Worm (Caenorhabditis elegans) whole organism, L3 larva: ENCODE results near the gene R160.2.
A peak's percentile ranks its signal among the peaks of the same experiment; 100 is the strongest.

Experiments
- R02D3.7 ChIP-seq: fragments of 150-350 bp; optimal IDR thresholded peaks from 2 replicates; lab custom pipeline; 2014; ENCODE audit warnings: missing biosample characterization, missing genetic modification characterization
- ZK546.5 ChIP-seq: sonication (generic microtip); optimal IDR thresholded peaks from 2 replicates; lab custom pipeline; 2017; ENCODE audit warnings: missing biosample characterization, missing genetic modification characterization
- aly-2 ChIP-seq: fragments of 150-350 bp; optimal IDR thresholded peaks from 2 replicates; lab custom pipeline; 2014; ENCODE audit warnings: missing biosample characterization, missing genetic modification characterization
- ama-1 ChIP-seq: fragments of 150-350 bp; optimal IDR thresholded peaks from 2 replicates; lab custom pipeline; 2018
- ceh-16 ChIP-seq: sonication (generic microtip); optimal IDR thresholded peaks from 2 replicates; lab custom pipeline; 2017; ENCODE audit warnings: missing biosample characterization, missing genetic modification characterization
- ceh-28 ChIP-seq: fragments of 150-350 bp; optimal IDR thresholded peaks from 2 replicates; lab custom pipeline; 2014; ENCODE audit warnings: missing biosample characterization, missing genetic modification reagents, missing genetic modification characterization
- ceh-82 ChIP-seq: fragments of 150-350 bp; optimal IDR thresholded peaks from 2 replicates; lab custom pipeline; 2014; ENCODE audit warnings: missing biosample characterization, missing genetic modification characterization
- ceh-9 ChIP-seq: sonication (generic microtip); optimal IDR thresholded peaks from 2 replicates; lab custom pipeline; 2018; ENCODE audit warnings: missing biosample characterization, missing genetic modification characterization
- daf-12 ChIP-seq: fragments of 150-350 bp; optimal IDR thresholded peaks from 2 replicates; lab custom pipeline; 2014; ENCODE audit warnings: missing biosample characterization, missing genetic modification reagents, missing genetic modification characterization
- egl-27 ChIP-seq: sonication (generic microtip); optimal IDR thresholded peaks from 4 replicates; lab custom pipeline; 2017; ENCODE audit warnings: missing biosample characterization, missing genetic modification reagents, missing genetic modification characterization
- egl-5 ChIP-seq: fragments of 150-350 bp; optimal IDR thresholded peaks from 2 replicates; lab custom pipeline; 2017; ENCODE audit warnings: missing biosample characterization, missing genetic modification reagents, missing genetic modification characterization, inconsistent platforms
- elt-1 ChIP-seq: fragments of 150-350 bp; optimal IDR thresholded peaks from 2 replicates; lab custom pipeline; 2014; ENCODE audit warnings: missing biosample characterization, missing genetic modification characterization
- elt-2 ChIP-seq: sonication (generic microtip); optimal IDR thresholded peaks from 2 replicates; lab custom pipeline; 2016; ENCODE audit warnings: missing genetic modification reagents, mild to moderate bottlenecking, missing genetic modification characterization, missing compliant biosample characterization
- elt-3 ChIP-seq, 3 experiments: fragments of 150-350 bp in 1 of 3; sonication (generic microtip) in 2 of 3; optimal IDR thresholded peaks; 2 replicates in 2 of 3; 4 replicates in 1 of 3; lab custom pipeline; 2014 to 2017; ENCODE audit warnings: missing biosample characterization in 3 of 3, missing genetic modification characterization in 3 of 3
- eor-1 ChIP-seq, 2 experiments: fragments of 150-350 bp; optimal IDR thresholded peaks; 2 replicates each; lab custom pipeline; 2014 to 2018; ENCODE audit warnings: missing biosample characterization in 2 of 2, missing genetic modification characterization in 2 of 2
- fkh-10 ChIP-seq: sonication (generic microtip); optimal IDR thresholded peaks from 2 replicates; lab custom pipeline; 2017; ENCODE audit warnings: missing biosample characterization, missing genetic modification reagents, missing genetic modification characterization
- fkh-2 ChIP-seq: fragments of 150-350 bp; optimal IDR thresholded peaks from 2 replicates; lab custom pipeline; 2014; ENCODE audit warnings: missing biosample characterization, missing genetic modification reagents, missing genetic modification characterization
- fos-1 ChIP-seq: fragments of 150-350 bp; optimal IDR thresholded peaks from 2 replicates; lab custom pipeline; 2014; ENCODE audit warnings: missing biosample characterization, missing genetic modification characterization
- hmg-11 ChIP-seq: sonication (generic microtip); optimal IDR thresholded peaks from 2 replicates; lab custom pipeline; 2016; ENCODE audit warnings: missing genetic modification characterization, missing compliant biosample characterization
- jun-1 ChIP-seq: fragments of 150-350 bp; optimal IDR thresholded peaks from 2 replicates; lab custom pipeline; 2014; ENCODE audit warnings: missing biosample characterization, missing genetic modification reagents, missing genetic modification characterization
- lin-15B ChIP-seq: fragments of 150-350 bp; optimal IDR thresholded peaks from 2 replicates; lab custom pipeline; 2014; ENCODE audit warnings: missing biosample characterization, missing genetic modification characterization
- lin-39 ChIP-seq: fragments of 150-350 bp; optimal IDR thresholded peaks from 2 replicates; lab custom pipeline; 2018; ENCODE audit warnings: missing biosample characterization, missing genetic modification reagents, missing genetic modification characterization
- lsy-12 ChIP-seq: sonication (generic microtip); optimal IDR thresholded peaks from 2 replicates; lab custom pipeline; 2016; ENCODE audit warnings: mild to moderate bottlenecking, missing genetic modification characterization, missing compliant biosample characterization
- mdl-1 ChIP-seq: fragments of 150-350 bp; optimal IDR thresholded peaks from 2 replicates; lab custom pipeline; 2014; ENCODE audit warnings: missing biosample characterization, missing genetic modification characterization
- mml-1 ChIP-seq: fragments of 150-350 bp; sonication (generic microtip); optimal IDR thresholded peaks from 3 replicates; lab custom pipeline; 2014; ENCODE audit warnings: missing biosample characterization, missing genetic modification characterization
- nfya-1 ChIP-seq: sonication (generic microtip); optimal IDR thresholded peaks from 2 replicates; lab custom pipeline; 2017; ENCODE audit warnings: missing genetic modification characterization, mild to moderate bottlenecking, missing compliant biosample characterization, antibody characterized with exemption, moderate library complexity; ENCODE audit not compliant: insufficient read depth
- nhr-11 ChIP-seq: fragments of 150-350 bp; optimal IDR thresholded peaks from 2 replicates; lab custom pipeline; 2014; ENCODE audit warnings: missing biosample characterization, missing genetic modification characterization
- nhr-12 ChIP-seq: fragments of 150-350 bp; optimal IDR thresholded peaks from 2 replicates; lab custom pipeline; 2014; ENCODE audit warnings: missing biosample characterization, missing genetic modification characterization
- nhr-23 ChIP-seq: fragments of 150-350 bp; optimal IDR thresholded peaks from 2 replicates; lab custom pipeline; 2014; ENCODE audit warnings: missing biosample characterization, missing genetic modification reagents, missing genetic modification characterization
- nhr-237 ChIP-seq: fragments of 150-350 bp; optimal IDR thresholded peaks from 2 replicates; lab custom pipeline; 2014; ENCODE audit warnings: missing biosample characterization, missing genetic modification characterization
- nhr-25 ChIP-seq: sonication (generic microtip); optimal IDR thresholded peaks from 2 replicates; lab custom pipeline; 2017; ENCODE audit warnings: missing biosample characterization, missing genetic modification characterization
- nhr-28 ChIP-seq: fragments of 150-350 bp; optimal IDR thresholded peaks from 2 replicates; lab custom pipeline; 2014; ENCODE audit warnings: missing biosample characterization, missing genetic modification characterization
- nhr-43 ChIP-seq: sonication (generic microtip); optimal IDR thresholded peaks from 2 replicates; lab custom pipeline; 2016; ENCODE audit warnings: mild to moderate bottlenecking, missing genetic modification characterization, missing compliant biosample characterization; ENCODE audit not compliant: poor library complexity, severe bottlenecking
- nhr-67 ChIP-seq: fragments of 150-350 bp; optimal IDR thresholded peaks from 2 replicates; lab custom pipeline; 2014; ENCODE audit warnings: missing biosample characterization, missing genetic modification characterization
- nhr-76 ChIP-seq: fragments of 150-350 bp; sonication (generic microtip); optimal IDR thresholded peaks from 5 replicates; lab custom pipeline; 2014; ENCODE audit warnings: missing biosample characterization, missing genetic modification characterization
- nhr-77 ChIP-seq: fragments of 150-350 bp; optimal IDR thresholded peaks from 2 replicates; lab custom pipeline; 2014; ENCODE audit warnings: missing biosample characterization, missing genetic modification characterization
- pha-4 ChIP-seq: fragments of 150-350 bp; optimal IDR thresholded peaks from 2 replicates; lab custom pipeline; 2014; ENCODE audit warnings: missing biosample characterization, missing genetic modification reagents, missing genetic modification characterization
- pqm-1 ChIP-seq: fragments of 150-350 bp; optimal IDR thresholded peaks from 2 replicates; lab custom pipeline; 2017; ENCODE audit warnings: missing biosample characterization, missing genetic modification characterization, inconsistent platforms
- sea-2 ChIP-seq: fragments of 150-350 bp; sonication (generic microtip); optimal IDR thresholded peaks from 4 replicates; lab custom pipeline; 2014; ENCODE audit warnings: missing biosample characterization, missing genetic modification reagents, missing genetic modification characterization
- skn-1 ChIP-seq: fragments of 150-350 bp; optimal IDR thresholded peaks from 2 replicates; lab custom pipeline; 2014; ENCODE audit warnings: missing biosample characterization, missing genetic modification characterization
- snpc-4 ChIP-seq: fragments of 150-350 bp; optimal IDR thresholded peaks from 2 replicates; lab custom pipeline; 2014; ENCODE audit warnings: missing biosample characterization, missing genetic modification characterization
- tbx-2 ChIP-seq: sonication (generic microtip); optimal IDR thresholded peaks from 2 replicates; lab custom pipeline; 2016; ENCODE audit warnings: mild to moderate bottlenecking, missing genetic modification characterization, missing compliant biosample characterization
- unc-39 ChIP-seq: sonication (generic microtip); optimal IDR thresholded peaks from 4 replicates; lab custom pipeline; 2017; ENCODE audit warnings: missing biosample characterization, missing genetic modification characterization
- unc-62 ChIP-seq: fragments of 150-350 bp; sonication (generic microtip); optimal IDR thresholded peaks from 4 replicates; lab custom pipeline; 2014; ENCODE audit warnings: missing biosample characterization, missing genetic modification reagents, missing genetic modification characterization
- ztf-11 ChIP-seq: fragments of 150-350 bp; optimal IDR thresholded peaks from 2 replicates; lab custom pipeline; 2014; ENCODE audit warnings: missing biosample characterization, missing genetic modification characterization
- ztf-4 ChIP-seq: fragments of 150-350 bp; optimal IDR thresholded peaks from 2 replicates; lab custom pipeline; 2014; ENCODE audit warnings: missing biosample characterization, missing genetic modification characterization

The R160.2 gene

DNA sequence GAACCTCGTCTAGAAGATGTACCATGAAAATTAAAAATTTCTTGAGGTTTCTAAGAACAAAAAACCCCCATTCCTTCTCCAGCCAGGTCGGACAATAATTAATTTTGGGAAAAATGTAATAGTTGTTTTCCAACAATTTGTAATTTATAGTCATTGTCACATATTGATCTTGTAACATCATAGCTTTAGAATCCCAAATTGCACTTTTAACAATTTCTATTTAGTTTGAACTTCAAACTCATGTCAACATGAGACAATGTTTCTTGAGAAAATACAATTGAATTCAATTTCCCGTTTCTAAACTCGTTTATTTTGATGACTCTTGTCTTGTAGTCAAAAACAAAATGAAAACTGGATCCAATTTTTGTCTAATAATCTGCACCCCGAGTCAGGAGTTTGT is 23.6 kb upstream of the R160.2 start:
- TF ChIP-seq nhr-76 (tag; lab: Kevin White, UChicago) (no peak), nfya-1 (tag; lab: Kevin White, UChicago) (no peak), aly-2 (tag; lab: Kevin White, UChicago) (no peak), nhr-11 (no peak), ceh-9 (no peak), ama-1 (no peak), nhr-23 (no peak), snpc-4 (tag; lab: Kevin White, UChicago) (no peak), sea-2 (GFP tag; lab: Kevin White, UChicago) (no peak)

- TF ChIP-seq elt-1 (tag; lab: Kevin White, UChicago) (no peak), ceh-16 (tag; lab: Kevin White, UChicago) (no peak), ZK546.5 (tag; lab: Kevin White, UChicago) (no peak), nhr-11 (no peak), nhr-43 (no peak), nhr-237 (no peak), tbx-2 (no peak), elt-3 (tag; optimal IDR thresholded peaks at IDR 0.05; lab: Kevin White, UChicago) (no peak), egl-27 (tag; lab: Kevin White, UChicago) (no peak), pqm-1 (tag; lab: Kevin White, UChicago) (no peak), nhr-12 (tag; lab: Kevin White, UChicago) (no peak), hmg-11 (tag; lab: Kevin White, UChicago) (no peak), R02D3.7 (tag; lab: Kevin White, UChicago) (no peak), jun-1 (tag; lab: Kevin White, UChicago) (no peak), daf-12 (tag; lab: Kevin White, UChicago) (no peak), elt-2 (tag; lab: Kevin White, UChicago) (no peak)
- TF ChIP-seq, all 47 proteins: peak for 0
Observed at ce11 chrX:4397460-4397859, 20.8 kb upstream of the R160.2 start.

ce11 chrX:4395073-4395850 is 18.6 kb upstream of the R160.2 start:
- TF ChIP-seq nhr-28 (tag; lab: Kevin White, UChicago) = no peak
- TF ChIP-seq elt-3 (tag; optimal IDR thresholded peaks at IDR 0.05; lab: Kevin White, UChicago) = no peak
- no peak for TF ChIP-seq nhr-237
- TF ChIP-seq sea-2 (GFP tag; lab: Kevin White, UChicago) = no peak
- no peak for TF ChIP-seq lsy-12 (tag; lab: Kevin White, UChicago)
- no peak for TF ChIP-seq ceh-9
- no peak for TF ChIP-seq ztf-11 (tag; lab: Kevin White, UChicago)
- no peak for TF ChIP-seq fos-1
- peak; percentile 66 for TF ChIP-seq tbx-2
- TF ChIP-seq lin-15B (tag; lab: Kevin White, UChicago) = peak; percentile 27
- TF ChIP-seq elt-2 (tag; lab: Kevin White, UChicago) = peak; percentile 62
- TF ChIP-seq pqm-1 (tag; lab: Kevin White, UChicago) = peak; percentile 21
- TF ChIP-seq nhr-77 (tag; lab: Kevin White, UChicago) = peak; percentile 71
- no peak for TF ChIP-seq eor-1 (tag; optimal IDR thresholded peaks at IDR 0.05; lab: Kevin White, UChicago)
- TF ChIP-seq lin-39 (tag; lab: Kevin White, UChicago) = peak; percentile 83
- peak; percentile 84 for TF ChIP-seq hmg-11 (tag; lab: Kevin White, UChicago)
- TF ChIP-seq aly-2 (tag; lab: Kevin White, UChicago) = no peak
- TF ChIP-seq fkh-2 (tag; lab: Kevin White, UChicago) = no peak
- no peak for TF ChIP-seq ceh-16 (tag; lab: Kevin White, UChicago)
- TF ChIP-seq egl-27 (tag; lab: Kevin White, UChicago) = no peak
- TF ChIP-seq ceh-28 (tag; lab: Kevin White, UChicago) = peak; percentile 80
- TF ChIP-seq mml-1 = no peak
- no peak for TF ChIP-seq unc-62 (GFP tag; lab: Kevin White, UChicago)
- TF ChIP-seq nfya-1 (tag; lab: Kevin White, UChicago) = peak; percentile 71
- no peak for TF ChIP-seq nhr-76 (tag; lab: Kevin White, UChicago)
- no peak for TF ChIP-seq fkh-10 (GFP tag; lab: Kevin White, UChicago)
- no peak for TF ChIP-seq ztf-4 (tag; lab: Kevin White, UChicago)
- no peak for TF ChIP-seq daf-12 (tag; lab: Kevin White, UChicago)
- TF ChIP-seq ama-1 = no peak
- TF ChIP-seq nhr-25 (tag; lab: Kevin White, UChicago) = peak; percentile 87
- peak; percentile 88 for TF ChIP-seq pha-4 (tag; lab: Kevin White, UChicago)
- TF ChIP-seq nhr-11 = peak; percentile 9
- TF ChIP-seq ZK546.5 (tag; lab: Kevin White, UChicago) = no peak
- peak; percentile 29 for TF ChIP-seq ceh-82 (tag; lab: Kevin White, UChicago)
- TF ChIP-seq elt-1 (tag; lab: Kevin White, UChicago) = no peak
- TF ChIP-seq skn-1 (tag; lab: Kevin White, UChicago) = peak; percentile 46
- no peak for TF ChIP-seq unc-39 (tag; lab: Kevin White, UChicago)
- TF ChIP-seq egl-5 (tag; lab: Kevin White, UChicago) = peak; percentile 65
- TF ChIP-seq jun-1 (tag; lab: Kevin White, UChicago) = peak; percentile 81
- TF ChIP-seq mdl-1 (tag; lab: Kevin White, UChicago) = no peak
- no peak for TF ChIP-seq nhr-67
- peak; percentile 84 for TF ChIP-seq nhr-23
- peak; percentile 86 for TF ChIP-seq nhr-43
